Worm (Caenorhabditis elegans): ENCODE measurements around the gene chc-1.

- TF ChIP-seq ama-1 (optimal IDR thresholded peaks at IDR 0.05): peak; percentile 20
- TF ChIP-seq tbx-37 (GFP tag; conservative IDR thresholded peaks at IDR 0.05): no peak
- no peak for TF ChIP-seq ceh-13 (GFP tag; optimal IDR thresholded peaks at IDR 0.05)
- no peak for TF ChIP-seq hnd-1 (tag; optimal IDR thresholded peaks at IDR 0.05)
- no peak for TF ChIP-seq flt-1 (GFP tag; IDR thresholded peaks at IDR 0.05)
- TF ChIP-seq hmg-4 (GFP tag; optimal IDR thresholded peaks at IDR 0.05): no peak
- TF ChIP-seq ets-7 (tag; optimal IDR thresholded peaks at IDR 0.05): no peak
- TF ChIP-seq B0310.2 (tag; optimal IDR thresholded peaks at IDR 0.05): no peak
- no peak for TF ChIP-seq sea-1 (GFP tag; conservative IDR thresholded peaks at IDR 0.05)
- no peak for TF ChIP-seq aly-1 (tag; optimal IDR thresholded peaks at IDR 0.05)
- TF ChIP-seq hmbx-1 (tag; optimal IDR thresholded peaks at IDR 0.05): no peak
- no peak for TF ChIP-seq scrt-1 (GFP tag; IDR thresholded peaks at IDR 0.05)
Observed at ce11 chrIII:10214540-10214979, 10.9 kb downstream of the chc-1 start.

Measured in whole organism, early embryonic.